Fruit fly (Drosophila melanogaster) whole organism, adult: Measurements from ENCODE around the gene Phae2.

Experiments
- CG11617 ChIP-seq: fragments of 200-800 bp; sonication (Bioruptor generic); optimal IDR thresholded peaks from 2 replicates; lab custom pipeline; 2017; ENCODE audit warnings: mild to moderate bottlenecking, missing biosample characterization, missing genetic modification reagents, missing genetic modification characterization
- bab1 ChIP-seq: fragments of 200-800 bp; sonication (Bioruptor generic); optimal IDR thresholded peaks from 3 replicates; lab custom pipeline; 2019; ENCODE audit warnings: missing biosample characterization, mild to moderate bottlenecking, missing genetic modification characterization, moderate library complexity

- TF ChIP-seq CG11617 (GFP tag; lab: Kevin White, UChicago) (peak; percentile 76), bab1 (peak; percentile 50)
These were observed 7.4 kb upstream of the Phae2 start, which contains the start of the genes Patsas and ThrRS for dm6 chr2L:12103231-12104210.
